Fruit fly (Drosophila melanogaster): ENCODE measurements around the gene CG4951.

DNA sequence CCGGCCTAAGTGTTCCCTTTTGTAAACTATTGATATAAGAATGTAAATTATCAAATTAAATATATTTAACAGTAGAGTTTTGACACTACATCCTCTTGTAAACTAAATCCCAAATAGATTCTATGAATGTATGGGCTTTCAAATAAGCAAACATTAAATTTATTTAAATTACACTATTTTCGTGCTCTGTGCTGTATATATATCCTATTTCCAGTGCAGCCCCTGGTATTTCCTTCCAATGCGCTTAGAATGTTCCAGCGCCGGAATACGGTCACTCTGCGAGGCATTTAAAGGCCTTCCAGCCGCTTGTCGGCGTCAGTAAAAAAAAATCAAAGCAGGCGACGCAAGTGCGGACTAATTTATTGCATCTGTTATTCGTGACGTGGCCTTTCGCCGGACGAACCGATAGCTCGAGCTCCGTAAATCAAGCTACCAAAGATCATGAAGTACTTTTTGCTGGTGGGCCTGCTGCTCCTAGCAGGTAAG, 5.4 kb downstream of the CG4951 start, which contains the start of gene Gp93:
- TF ChIP-seq br (GFP tag; optimal IDR thresholded peaks at IDR 0.05) = no peak
- no peak for TF ChIP-seq Hr78 (GFP tag; optimal IDR thresholded peaks at IDR 0.05)
- no peak for TF ChIP-seq Dfd (GFP tag; optimal IDR thresholded peaks at IDR 0.05)
- peak; percentile 27 for TF ChIP-seq psq (GFP tag; optimal IDR thresholded peaks at IDR 0.05)
- no peak for TF ChIP-seq N (GFP tag; optimal IDR thresholded peaks at IDR 0.05)
- no peak for TF ChIP-seq woc (GFP tag; optimal IDR thresholded peaks at IDR 0.05)
- peak; percentile 39 for TF ChIP-seq OdsH (GFP tag; optimal IDR thresholded peaks at IDR 0.05)
- peak; percentile 74 for TF ChIP-seq HLH106 (tag; optimal IDR thresholded peaks at IDR 0.05)
- TF ChIP-seq Abd-B (GFP tag; optimal IDR thresholded peaks at IDR 0.05) = no peak
- no peak for TF ChIP-seq jim (GFP tag; optimal IDR thresholded peaks at IDR 0.05)
- TF ChIP-seq ey (GFP tag; optimal IDR thresholded peaks at IDR 0.05) = peak; percentile 44
- TF ChIP-seq lola (GFP tag; optimal IDR thresholded peaks at IDR 0.05) = no peak
- no peak for TF ChIP-seq h (GFP tag; optimal IDR thresholded peaks at IDR 0.05)
- TF ChIP-seq pan (optimal IDR thresholded peaks at IDR 0.05) = no peak

Data from whole organism, wandering third instar larva.